Worm (Caenorhabditis elegans): ENCODE data around the gene ldh-1.

The ldh-1 gene

ce11 chrII:11719533-11719932 lies 4.5 kb upstream of the ldh-1 start:
- TF ChIP-seq F55B11.4 (tag; optimal IDR thresholded peaks at IDR 0.05; ENCODE audit: borderline replicate concordance, insufficient read depth) (no peak), ceh-40 (GFP tag; IDR thresholded peaks at IDR 0.05) (no peak), attf-3 (GFP tag; conservative IDR thresholded peaks at IDR 0.05) (peak; percentile 78)

- no peak for TF ChIP-seq zim-3 (tag; optimal IDR thresholded peaks at IDR 0.05)
- TF ChIP-seq ets-4 (GFP tag; optimal IDR thresholded peaks at IDR 0.05): no peak
Measured at ce11 chrII:11720102-11720501, 3.9 kb upstream of the ldh-1 start, which contains the start of gene F13D12.3. Gene F13D12.3 (plus strand): TSS chrII:11720402.

- TF ChIP-seq T26A5.8 (tag; optimal IDR thresholded peaks at IDR 0.05) (no peak), attf-3 (GFP tag; conservative IDR thresholded peaks at IDR 0.05) (peak; percentile 84), ceh-27 (GFP tag; optimal IDR thresholded peaks at IDR 0.05) (no peak)
Measured at ce11 chrII:11720819-11721218, 3.2 kb upstream of the ldh-1 start.

- TF ChIP-seq zfh-2 (GFP tag; conservative IDR thresholded peaks at IDR 0.05): peak; percentile 87
- TF ChIP-seq ama-1 (optimal IDR thresholded peaks at IDR 0.05): no peak
- no peak for TF ChIP-seq ama-1 (GFP tag; optimal IDR thresholded peaks at IDR 0.05)
- no peak for TF ChIP-seq madf-10 (tag; optimal IDR thresholded peaks at IDR 0.05)
- no peak for TF ChIP-seq sdz-38 (tag; optimal IDR thresholded peaks at IDR 0.05)
- 0 out of 2 replicates have a peak, but pooled peaks have one; percentile 17 for TF ChIP-seq lin-26 (GFP tag; IDR thresholded peaks at IDR 0.05)
- 0 out of 2 replicates have a peak, but pooled peaks have one; percentile 16 for TF ChIP-seq mcd-1 (GFP tag; IDR thresholded peaks at IDR 0.05)
- TF ChIP-seq lin-35 (GFP tag; optimal IDR thresholded peaks at IDR 0.05): no peak
- no peak for TF ChIP-seq bed-1 (GFP tag; IDR thresholded peaks at IDR 0.05)
- peak; percentile 33; the same call in 1 of the 2 replicates for TF ChIP-seq egrh-3 (GFP tag; IDR thresholded peaks at IDR 0.05)
Measured at ce11 chrII:11721604-11722003, 2.4 kb upstream of the ldh-1 start.

ce11 chrII:11722164-11722563 lies 1.8 kb upstream of the ldh-1 start:
- TF ChIP-seq hmg-20 (GFP tag; IDR thresholded peaks at IDR 0.05) (no peak), ceh-40 (GFP tag; IDR thresholded peaks at IDR 0.05) (no peak), attf-3 (GFP tag; conservative IDR thresholded peaks at IDR 0.05) (no peak), attf-5 (GFP tag; optimal IDR thresholded peaks at IDR 0.05) (no peak), attf-6 (GFP tag; IDR thresholded peaks at IDR 0.05) (no peak), F10E7.11 (tag; optimal IDR thresholded peaks at IDR 0.05) (no peak), ztf-6 (GFP tag; IDR thresholded peaks at IDR 0.05) (no peak), nhr-120 (GFP tag; IDR thresholded peaks at IDR 0.05) (no peak), D2030.7 (GFP tag; IDR thresholded peaks at IDR 0.05) (no peak), madf-8 (GFP tag; conservative IDR thresholded peaks at IDR 0.05) (no peak), somi-1 (GFP tag; optimal IDR thresholded peaks at IDR 0.05) (no peak), K12H6.12 (tag; optimal IDR thresholded peaks at IDR 0.05) (no peak), let-607 (tag; optimal IDR thresholded peaks at IDR 0.05) (no peak), repo-1 (tag; optimal IDR thresholded peaks at IDR 0.05) (no peak)

ce11 chrII:11724362-11724761 lies 358 bp downstream of the ldh-1 start:
- TF ChIP-seq cebp-1 (GFP tag; IDR thresholded peaks at IDR 0.05): no peak
- TF ChIP-seq cebp-1 (tag; optimal IDR thresholded peaks at IDR 0.05): peak; percentile 33
- TF ChIP-seq lin-35 (GFP tag; optimal IDR thresholded peaks at IDR 0.05): peak in 1 of 3 experiments; percentile 9
- no peak for TF ChIP-seq zim-3 (tag; optimal IDR thresholded peaks at IDR 0.05)
- TF ChIP-seq madf-10 (tag; optimal IDR thresholded peaks at IDR 0.05): no peak
- 0 out of 2 replicates have a peak, but pooled peaks have one; percentile 40 for TF ChIP-seq zfh-2 (GFP tag; conservative IDR thresholded peaks at IDR 0.05)
- peak; percentile 34 for TF ChIP-seq lin-40 (tag; optimal IDR thresholded peaks at IDR 0.05)
- peak; percentile 26 for TF ChIP-seq K12H6.12 (tag; optimal IDR thresholded peaks at IDR 0.05)
- TF ChIP-seq hmg-1.2 (GFP tag; IDR thresholded peaks at IDR 0.05): peak; percentile 53; the same call in 1 of the 2 replicates
- no peak for TF ChIP-seq snpc-4 (GFP tag; optimal IDR thresholded peaks at IDR 0.05)
- peak in 1 of 4 experiments; percentile 5 for TF ChIP-seq snpc-4 (tag; optimal IDR thresholded peaks at IDR 0.05)
- peak; percentile 29 for TF ChIP-seq efl-1 (GFP tag; optimal IDR thresholded peaks at IDR 0.05)
